Worm (Caenorhabditis elegans): Measurements from ENCODE around the gene gdh-1.

Gene gdh-1

DNA sequence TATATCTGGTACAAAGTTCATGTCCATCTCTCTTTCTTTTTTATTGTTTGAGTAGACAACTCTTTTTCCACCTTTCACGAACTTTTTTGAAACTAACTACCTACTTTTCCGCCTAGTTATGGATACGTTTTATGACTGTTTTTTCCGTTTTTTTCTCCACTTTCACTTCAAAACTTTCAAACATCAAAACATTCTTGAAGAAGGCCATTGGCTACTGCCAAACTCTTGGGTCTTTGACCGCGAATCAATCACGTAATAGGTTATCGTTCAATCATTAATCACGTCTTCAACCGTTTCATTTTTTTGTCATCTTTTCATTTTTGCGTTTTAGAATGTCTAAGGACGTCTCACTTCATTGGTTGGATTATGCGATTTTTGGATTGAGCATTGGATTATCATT is 16.0 kb upstream of the gdh-1 start, which contains the start of gene slc-5A12:
Gene slc-5A12 (plus strand): TSS at position 333 of the 400 bp plus-strand sequence.
- TF ChIP-seq unc-130 (tag; optimal IDR thresholded peaks at IDR 0.05), result no peak
- TF ChIP-seq elt-3 (tag; optimal IDR thresholded peaks at IDR 0.05), result peak in 1 of 6 experiments; percentile 1
- TF ChIP-seq C34B4.2 (tag; optimal IDR thresholded peaks at IDR 0.05), result no peak
- TF ChIP-seq nhr-85 (tag), result peak; percentile 41
- no peak for TF ChIP-seq hlh-17 (GFP tag; optimal IDR thresholded peaks at IDR 0.05; ENCODE audit: borderline replicate concordance)
- TF ChIP-seq pqm-1 (tag; optimal IDR thresholded peaks at IDR 0.05), result no peak
- no peak for TF ChIP-seq lsy-2 (tag; optimal IDR thresholded peaks at IDR 0.05)
- TF ChIP-seq blmp-1 (tag; optimal IDR thresholded peaks at IDR 0.05), result peak; percentile 72
- no peak for TF ChIP-seq zip-4 (GFP tag; optimal IDR thresholded peaks at IDR 0.05)
- TF ChIP-seq tbx-2 (tag; optimal IDR thresholded peaks at IDR 0.05), result no peak
- no peak for TF ChIP-seq dsc-1 (tag; optimal IDR thresholded peaks at IDR 0.05)
- TF ChIP-seq nhr-71 (tag; optimal IDR thresholded peaks at IDR 0.05), result no peak
- TF ChIP-seq lin-14 (GFP tag; optimal IDR thresholded peaks at IDR 0.05), result no peak
- peak; percentile 20 for TF ChIP-seq snu-23 (GFP tag; optimal IDR thresholded peaks at IDR 0.05)

DNA sequence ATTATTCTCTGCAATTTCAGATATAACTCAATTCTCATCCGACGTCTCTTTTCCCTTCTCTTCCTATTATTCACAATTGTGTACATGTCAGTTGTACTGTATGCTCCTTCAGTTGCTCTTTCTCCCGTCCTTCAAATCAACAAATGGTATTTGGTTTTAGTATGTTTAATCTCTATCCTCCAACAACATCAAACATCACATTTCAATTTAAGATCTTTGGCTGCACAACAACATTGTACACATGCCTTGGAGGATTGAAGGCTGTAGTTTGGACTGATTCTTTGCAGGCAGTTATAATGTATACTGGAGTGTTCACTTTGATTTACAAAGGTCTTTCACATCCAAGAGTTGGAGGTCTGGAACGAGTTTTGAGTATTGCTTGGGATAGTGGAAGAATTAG is 14.5 kb upstream of the gdh-1 start:
- TF ChIP-seq nhr-20 (tag; optimal IDR thresholded peaks at IDR 0.05), result peak; percentile 62
- peak; percentile 26 for TF ChIP-seq nhr-85 (tag)
- TF ChIP-seq unc-130 (tag; optimal IDR thresholded peaks at IDR 0.05), result no peak
- no peak for TF ChIP-seq ama-1 (optimal IDR thresholded peaks at IDR 0.05)
- peak; percentile 82 for TF ChIP-seq nhr-71 (tag; optimal IDR thresholded peaks at IDR 0.05)
- TF ChIP-seq C16A3.4 (tag; optimal IDR thresholded peaks at IDR 0.05), result no peak
- TF ChIP-seq grh-1 (GFP tag; IDR thresholded peaks at IDR 0.05), result no peak
- no peak for TF ChIP-seq mab-9 (GFP tag; IDR thresholded peaks at IDR 0.05)
- peak; percentile 47 for TF ChIP-seq snu-23 (GFP tag; optimal IDR thresholded peaks at IDR 0.05)
- TF ChIP-seq fos-1 (tag; optimal IDR thresholded peaks at IDR 0.05), result no peak
- no peak for TF ChIP-seq pax-3 (tag; optimal IDR thresholded peaks at IDR 0.05)
- no peak for TF ChIP-seq isw-1 (GFP tag; IDR thresholded peaks at IDR 0.05)
- no peak for TF ChIP-seq mef-2 (tag; optimal IDR thresholded peaks at IDR 0.05)

DNA sequence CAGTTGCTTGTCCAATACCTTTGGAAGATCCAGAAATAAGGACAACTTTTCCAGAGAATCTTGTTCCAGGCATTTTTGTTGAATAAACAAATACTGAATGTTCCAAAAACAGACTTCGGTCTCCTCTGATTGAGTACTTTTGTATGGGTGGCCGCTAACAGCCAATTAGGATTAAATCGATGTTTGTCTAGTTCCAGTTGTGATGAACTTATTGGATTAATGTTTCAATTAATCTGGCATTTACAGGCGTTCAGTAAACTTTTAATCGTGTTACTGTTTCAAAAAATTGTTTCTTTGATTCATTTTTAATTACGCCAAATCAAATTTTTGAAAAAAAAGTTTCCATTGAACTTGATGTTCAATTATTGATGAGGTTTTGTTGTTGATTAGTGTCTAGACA is 10.7 kb upstream of the gdh-1 start, which contains the start of gene ZK829.1:
Gene ZK829.1 (minus strand): TSS at position 101 of the 400 bp plus-strand sequence.
- TF ChIP-seq aly-2 (tag; optimal IDR thresholded peaks at IDR 0.05), result no peak
- no peak for TF ChIP-seq ztf-4 (tag; optimal IDR thresholded peaks at IDR 0.05)
- no peak for TF ChIP-seq tlp-1 (tag; optimal IDR thresholded peaks at IDR 0.05)
- no peak for TF ChIP-seq C04F5.9 (tag; optimal IDR thresholded peaks at IDR 0.05)
- TF ChIP-seq C16A3.4 (tag; optimal IDR thresholded peaks at IDR 0.05), result no peak
- TF ChIP-seq lin-35 (GFP tag; optimal IDR thresholded peaks at IDR 0.05), result no peak
- TF ChIP-seq grh-1 (GFP tag; IDR thresholded peaks at IDR 0.05), result no peak
- TF ChIP-seq nhr-90 (tag; optimal IDR thresholded peaks at IDR 0.05; ENCODE audit: poor library complexity), result no peak
- TF ChIP-seq nhr-20 (tag; optimal IDR thresholded peaks at IDR 0.05), result no peak
- TF ChIP-seq unc-130 (tag; optimal IDR thresholded peaks at IDR 0.05), result no peak
- TF ChIP-seq nhr-28 (tag; optimal IDR thresholded peaks at IDR 0.05), result no peak
- no peak for TF ChIP-seq zip-4 (GFP tag; optimal IDR thresholded peaks at IDR 0.05)
- no peak for TF ChIP-seq ets-5 (GFP tag; IDR thresholded peaks at IDR 0.05)
- TF ChIP-seq zag-1 (tag; optimal IDR thresholded peaks at IDR 0.05), result no peak
- no peak for TF ChIP-seq nhr-85 (tag)
- TF ChIP-seq sup-37 (GFP tag; optimal IDR thresholded peaks at IDR 0.05), result no peak
- TF ChIP-seq ces-1 (GFP tag; optimal IDR thresholded peaks at IDR 0.05), result no peak

DNA sequence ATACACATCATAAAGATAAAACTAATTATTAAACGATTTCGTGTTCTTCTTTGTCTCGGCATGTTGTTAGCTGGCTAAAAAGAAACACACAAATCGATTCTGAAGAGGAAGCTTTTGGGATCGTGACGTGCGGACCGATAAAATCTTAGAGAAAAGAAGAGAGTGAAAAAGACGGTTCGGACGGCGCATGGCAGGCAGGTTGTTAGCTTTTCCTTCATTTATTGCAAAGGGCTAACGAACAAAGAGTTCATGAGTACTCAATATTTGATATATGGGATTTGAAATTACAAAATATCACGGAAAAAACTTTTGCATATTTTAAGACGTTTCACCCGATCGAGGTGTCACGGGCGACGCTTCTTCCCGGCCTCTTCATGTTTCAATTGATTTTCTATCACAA is 7.4 kb upstream of the gdh-1 start, which contains the start of gene ZK829.3:
Gene ZK829.3 (minus strand): TSS at position 101 of the 400 bp plus-strand sequence.
- TF ChIP-seq pax-3 (tag; optimal IDR thresholded peaks at IDR 0.05) (no peak), skn-1 (tag; optimal IDR thresholded peaks at IDR 0.05) (no peak)

DNA sequence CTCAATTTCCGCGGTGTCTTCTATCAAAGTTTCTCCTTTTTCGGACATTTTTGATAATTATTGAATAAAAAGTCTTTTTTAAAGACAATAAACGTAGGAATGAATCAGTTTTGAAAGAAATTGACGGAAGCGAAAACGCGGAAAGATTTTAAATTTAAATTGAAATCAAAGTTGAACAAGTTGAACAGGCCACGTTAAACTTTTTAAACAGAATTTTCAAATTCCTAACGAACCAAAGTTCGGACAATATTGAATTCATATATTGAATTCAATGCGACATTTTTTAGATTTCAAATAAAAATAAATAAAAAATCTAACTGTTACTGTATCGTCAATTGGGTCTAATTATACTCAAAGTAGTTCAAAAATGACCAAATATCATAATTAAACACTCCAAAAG is 3.3 kb upstream of the gdh-1 start, which contains the start of gene hdl-1:
Gene hdl-1 (minus strand): TSS at position 101 of the 400 bp plus-strand sequence.
- no peak for TF ChIP-seq mdl-1 (tag; optimal IDR thresholded peaks at IDR 0.05)
- no peak for TF ChIP-seq swsn-7 (tag; optimal IDR thresholded peaks at IDR 0.05)
- TF ChIP-seq dsc-1 (tag; optimal IDR thresholded peaks at IDR 0.05), result no peak
- no peak for TF ChIP-seq alr-1 (tag; optimal IDR thresholded peaks at IDR 0.05; ENCODE audit: borderline replicate concordance)
- no peak for TF ChIP-seq jun-1 (tag; optimal IDR thresholded peaks at IDR 0.05)
- no peak for TF ChIP-seq blmp-1 (tag; optimal IDR thresholded peaks at IDR 0.05)
- no peak for TF ChIP-seq nhr-20 (tag; optimal IDR thresholded peaks at IDR 0.05)
- TF ChIP-seq Y116A8C.19 (tag; optimal IDR thresholded peaks at IDR 0.05; ENCODE audit: borderline replicate concordance), result no peak
- TF ChIP-seq hpl-2 (GFP tag; optimal IDR thresholded peaks at IDR 0.05), result no peak
- no peak for TF ChIP-seq mep-1 (tag; optimal IDR thresholded peaks at IDR 0.05)
- no peak for TF ChIP-seq lin-39 (tag; optimal IDR thresholded peaks at IDR 0.05)
- no peak for TF ChIP-seq xbp-1 (tag; optimal IDR thresholded peaks at IDR 0.05)
- TF ChIP-seq efl-3 (GFP tag; optimal IDR thresholded peaks at IDR 0.05), result no peak
- no peak for TF ChIP-seq nhr-84 (tag; optimal IDR thresholded peaks at IDR 0.05)
- TF ChIP-seq ztf-4 (tag; optimal IDR thresholded peaks at IDR 0.05), result no peak
- TF ChIP-seq unc-98 (GFP tag; IDR thresholded peaks at IDR 0.05), result no peak
- TF ChIP-seq C16A3.4 (tag; optimal IDR thresholded peaks at IDR 0.05), result no peak

Measured in whole organism, L1 larva.